Fruit fly (Drosophila melanogaster) whole organism: ENCODE data around the gene CG13295.

ENCODE experiments used
- CG8478 ChIP-seq: fragments of >200 bp; optimal IDR thresholded peaks from 2 replicates; lab custom pipeline; 2018; ENCODE audit warnings: inconsistent platforms
- Dll ChIP-seq: fragments of >200 bp; optimal IDR thresholded peaks from 2 replicates; lab custom pipeline; 2017
- EcR ChIP-seq, 2 experiments: fragments of >200 bp; optimal IDR thresholded peaks; 2 replicates each; lab custom pipeline; 2017; ENCODE audit warnings: missing biosample characterization in 2 of 2, missing genetic modification characterization in 2 of 2, missing genetic modification reagents in 2 of 2
- pan ChIP-seq: fragments of >200 bp; optimal IDR thresholded peaks from 2 replicates; lab custom pipeline; 2017
- psq ChIP-seq: fragments of >200 bp; optimal IDR thresholded peaks from 2 replicates; lab custom pipeline; 2017
- usp ChIP-seq: fragments of >200 bp; optimal IDR thresholded peaks from 2 replicates; lab custom pipeline; 2017; ENCODE audit warnings: missing biosample characterization, missing genetic modification characterization, mixed read lengths

Gene CG13295

dm6 chr3L:6033008-6033407 lies 42.0 kb downstream of the CG13295 start:
- TF ChIP-seq CG8478 (lab: Kevin White, UChicago) (no peak), EcR (GFP tag; optimal IDR thresholded peaks at IDR 0.05; lab: Kevin White, UChicago) (no peak), usp (GFP tag; lab: Kevin White, UChicago) (no peak), psq (no peak), Dll (no peak), pan (lab: Kevin White, UChicago) (no peak)
